Worm (Caenorhabditis elegans) whole organism, young adult: ENCODE results near the gene F45E1.1.

Source experiments
- F57C9.4 ChIP-seq: sonication (generic microtip); optimal IDR thresholded peaks from 2 replicates; lab custom pipeline; 2017; ENCODE audit warnings: mild to moderate bottlenecking, missing genetic modification characterization, missing compliant biosample characterization
- ama-1 ChIP-seq, 3 experiments: fragments of 150-350 bp in 1 of 3; sonication (generic microtip) in 2 of 3; optimal IDR thresholded peaks; 2 replicates each; lab custom pipeline; 2014 to 2018; ENCODE audit warnings: missing biosample characterization in 2 of 3, missing genetic modification characterization in 2 of 3, missing genetic modification reagents in 2 of 3
- ceh-58 ChIP-seq: fragments of 200-800 bp; sonication (Bioruptor generic); IDR thresholded peaks from 2 replicates; pipeline ENCODE4 v1.3.6; 2022; ENCODE audit warnings: missing genetic modification characterization, missing compliant biosample characterization
- hmg-20 ChIP-seq: fragments of 200-800 bp; sonication (Bioruptor generic); IDR thresholded peaks from 2 replicates; pipeline ENCODE4 v1.3.6; 2022; ENCODE audit warnings: missing genetic modification reagents, missing genetic modification characterization, missing compliant biosample characterization
- lin-40 ChIP-seq: sonication (generic microtip); optimal IDR thresholded peaks from 2 replicates; lab custom pipeline; 2016; ENCODE audit warnings: missing genetic modification characterization, mild to moderate bottlenecking, missing compliant biosample characterization, missing genotype, missing genetic modification reagents
- lsl-1 ChIP-seq: fragments of 200-800 bp; sonication (Bioruptor generic); optimal IDR thresholded peaks from 2 replicates; lab custom pipeline; 2018; ENCODE audit warnings: mild to moderate bottlenecking, missing genetic modification characterization, moderate library complexity, missing compliant biosample characterization

ce11 chrX:7977452-7977851 is 26.0 kb upstream of the F45E1.1 start:
- TF ChIP-seq lin-40 (no peak), hmg-20 (GFP tag; lab: Robert Waterston, UW) (no peak), lsl-1 (no peak), ama-1 (optimal IDR thresholded peaks at IDR 0.05; lab: Kevin White, UChicago) (no peak), ama-1 (GFP tag; optimal IDR thresholded peaks at IDR 0.05; lab: Kevin White, UChicago) (no peak), ceh-58 (GFP tag; lab: Robert Waterston, UW) (no peak), F57C9.4 (tag; lab: Kevin White, UChicago) (no peak)
